Worm (Caenorhabditis elegans) whole organism, L1 larva: ENCODE results near the gene aqp-8.

Experiments used
- lin-39 ChIP-seq: fragments of 150-350 bp; optimal IDR thresholded peaks from 2 replicates; lab custom pipeline; 2014; ENCODE audit warnings: missing biosample characterization, missing genetic modification reagents, missing genetic modification characterization
- lsy-2 ChIP-seq, 2 experiments: fragments of 150-350 bp; optimal IDR thresholded peaks; 2 replicates each; lab custom pipeline; 2014; ENCODE audit warnings: missing biosample characterization in 2 of 2, missing genetic modification characterization in 2 of 2
- sptf-1 ChIP-seq: fragments of 150-350 bp; optimal IDR thresholded peaks from 2 replicates; lab custom pipeline; 2014; ENCODE audit warnings: missing biosample characterization, missing genetic modification characterization

DNA sequence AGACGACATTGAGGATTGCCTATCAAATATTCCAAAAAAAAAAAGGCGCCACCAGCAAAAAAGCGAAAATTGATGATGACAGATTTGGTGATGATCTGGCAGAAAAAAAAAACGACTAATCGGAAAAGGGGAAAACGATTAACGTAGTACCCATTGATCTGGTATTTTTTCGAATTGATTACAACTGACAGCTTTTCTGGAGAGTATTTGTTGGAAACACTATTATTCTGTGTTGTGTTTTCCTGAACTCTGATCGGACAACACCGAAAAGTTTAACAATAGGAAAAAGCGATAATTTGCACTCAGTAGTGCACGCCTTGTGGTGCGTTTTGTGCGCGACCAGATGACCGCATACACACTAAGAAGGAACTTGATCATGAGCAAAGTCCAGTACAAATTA, 40.1 kb downstream of the aqp-8 start:
- TF ChIP-seq sptf-1 (tag; lab: Kevin White, UChicago) (no peak), lsy-2 (tag; optimal IDR thresholded peaks at IDR 0.05; lab: Kevin White, UChicago) (no peak), lin-39 (no peak)
